Worm (Caenorhabditis elegans) whole organism, L4 larva: ENCODE measurements around the gene knl-3.

Source experiments
- ceh-32 ChIP-seq: sonication (generic microtip); optimal IDR thresholded peaks from 2 replicates; lab custom pipeline; 2016; ENCODE audit warnings: mild to moderate bottlenecking, missing genetic modification characterization, missing compliant biosample characterization; ENCODE audit not compliant: poor library complexity
- duxl-1 ChIP-seq: sonication (generic microtip); optimal IDR thresholded peaks from 2 replicates; lab custom pipeline; 2016; ENCODE audit warnings: mild to moderate bottlenecking, missing genetic modification characterization, moderate library complexity, missing compliant biosample characterization; ENCODE audit not compliant: poor library complexity
- lin-15B ChIP-seq: fragments of 150-350 bp; sonication (generic microtip); optimal IDR thresholded peaks from 3 replicates; lab custom pipeline; 2014; ENCODE audit warnings: missing biosample characterization, missing genetic modification characterization
- lir-3 ChIP-seq: sonication (generic microtip); optimal IDR thresholded peaks from 2 replicates; lab custom pipeline; 2016; ENCODE audit warnings: mild to moderate bottlenecking, missing genetic modification characterization, missing compliant biosample characterization
- mes-2 ChIP-seq: sonication (generic microtip); optimal IDR thresholded peaks from 2 replicates; lab custom pipeline; 2016; ENCODE audit warnings: missing genotype, mild to moderate bottlenecking, missing genetic modification characterization, missing compliant biosample characterization; ENCODE audit not compliant: poor library complexity, severe bottlenecking
- nhr-11 ChIP-seq: fragments of 150-350 bp; optimal IDR thresholded peaks from 2 replicates; lab custom pipeline; 2014; ENCODE audit warnings: missing biosample characterization, missing genetic modification characterization
- nhr-237 ChIP-seq: sonication (generic microtip); optimal IDR thresholded peaks from 2 replicates; lab custom pipeline; 2017; ENCODE audit warnings: missing biosample characterization, missing genetic modification characterization
- ztf-11 ChIP-seq: fragments of 150-350 bp; optimal IDR thresholded peaks from 2 replicates; lab custom pipeline; 2014; ENCODE audit warnings: missing biosample characterization, missing genetic modification characterization

- TF ChIP-seq ztf-11 (tag; lab: Kevin White, UChicago) (no peak), lir-3 (tag; lab: Kevin White, UChicago) (no peak), nhr-237 (tag; lab: Kevin White, UChicago) (no peak), mes-2 (no peak), ceh-32 (tag; lab: Kevin White, UChicago) (no peak), duxl-1 (tag; lab: Kevin White, UChicago) (no peak), lin-15B (tag; lab: Kevin White, UChicago) (no peak), nhr-11 (no peak)
These were observed 44.5 kb upstream of the knl-3 start for ce11 chrV:1824528-1824927.
